Fruit fly (Drosophila melanogaster): ENCODE results near the gene ppk24.

ppk24 gene

DNA sequence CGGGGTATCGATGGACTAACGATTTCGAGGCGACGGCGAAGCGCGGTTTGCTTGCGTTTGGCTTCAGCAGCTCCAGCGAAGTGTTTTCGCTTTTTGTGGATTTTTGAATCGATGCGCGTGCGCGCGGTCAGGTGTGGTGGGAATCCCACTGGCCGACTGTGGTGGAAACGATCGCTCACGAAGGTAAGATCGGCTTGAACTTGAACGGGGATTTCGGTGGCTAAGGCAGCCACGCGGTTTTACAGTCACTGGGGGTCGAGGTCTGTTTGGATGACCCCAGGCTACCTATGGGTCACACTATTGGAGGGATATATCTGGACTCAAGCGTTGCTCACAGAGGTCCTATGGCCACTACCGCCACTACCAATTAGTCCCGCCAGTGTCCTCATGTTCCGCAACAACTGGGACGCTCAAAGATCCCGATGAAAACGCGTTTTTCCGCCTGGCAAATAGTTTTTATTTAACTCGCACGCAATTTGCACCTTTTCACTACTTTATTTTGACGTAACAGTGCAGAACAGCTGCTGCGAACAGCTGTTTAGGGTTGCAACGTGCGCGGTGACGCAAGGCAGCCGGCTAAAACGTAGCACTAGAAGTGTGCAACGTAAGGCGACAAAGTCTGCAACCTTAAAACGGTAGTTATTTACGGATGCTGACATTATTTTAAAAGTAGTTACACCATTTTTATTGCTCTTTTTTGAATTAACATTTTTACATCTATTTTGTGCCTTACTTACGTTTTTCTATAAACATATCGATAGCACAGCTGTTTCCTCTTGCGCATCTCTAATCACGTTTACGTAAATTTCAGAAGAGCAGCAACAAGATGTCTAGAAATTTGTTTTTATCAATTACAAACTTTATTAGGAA is 13.2 kb upstream of the ppk24 start, which contains the start of the genes qless and mRpL32:
Gene qless, minus strand, starts transcription at position 516 of the 870 bp plus-strand sequence.
Gene mRpL32, plus strand, starts transcription at position 780 of the 870 bp plus-strand sequence.
- TF ChIP-seq psq (optimal IDR thresholded peaks at IDR 0.05): no peak

DNA sequence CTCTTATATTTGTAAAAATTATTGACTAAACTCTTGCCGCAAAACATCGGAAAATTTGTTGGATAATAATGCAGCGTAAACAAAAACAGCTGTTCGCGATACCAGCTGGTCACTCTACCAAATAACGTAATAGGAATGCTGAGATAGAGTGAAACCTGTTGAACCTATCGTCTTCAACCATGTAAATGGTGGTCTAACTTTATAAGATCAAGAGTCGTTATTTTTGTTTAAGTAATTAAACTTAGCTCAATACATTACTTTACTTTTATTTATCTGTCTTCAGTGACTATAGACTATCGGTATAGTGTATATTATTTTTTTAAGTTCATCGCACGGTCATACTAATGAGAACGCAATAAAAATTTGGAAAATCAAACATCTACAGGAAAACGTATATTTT is 10.7 kb upstream of the ppk24 start, which contains the start of the genes CG1750 and spn-F:
Gene CG1750, minus strand, starts transcription at position 93 of the 400 bp plus-strand sequence.
Gene spn-F, plus strand, starts transcription at position 320 of the 400 bp plus-strand sequence.
- TF ChIP-seq Myc (optimal IDR thresholded peaks at IDR 0.05) (no peak), Sin3A (optimal IDR thresholded peaks at IDR 0.05) (no peak), psq (optimal IDR thresholded peaks at IDR 0.05) (no peak)

DNA sequence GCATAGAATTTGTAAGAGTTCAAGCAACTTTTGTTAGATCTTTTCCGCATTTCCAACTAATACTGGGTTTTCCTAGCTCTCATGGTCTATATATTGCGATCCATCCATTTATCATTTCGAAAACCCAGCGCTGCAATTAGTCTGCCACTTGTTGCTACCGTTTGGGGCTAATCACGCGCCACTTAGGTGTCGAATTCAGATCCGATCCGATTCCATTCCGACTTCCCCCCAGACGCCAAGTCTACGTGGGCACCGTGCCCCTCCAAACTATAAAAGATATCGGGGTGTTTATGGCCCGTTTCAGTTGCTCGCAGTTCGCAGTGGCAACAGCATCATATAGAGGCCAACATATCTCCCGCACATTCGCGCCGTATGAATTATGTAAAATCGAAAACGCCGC is 8.2 kb upstream of the ppk24 start, which contains the start of gene CAH6:
Gene CAH6, plus strand, starts transcription at position 301 of the 400 bp plus-strand sequence.
- TF ChIP-seq psq (optimal IDR thresholded peaks at IDR 0.05) (no peak), ttk (optimal IDR thresholded peaks at IDR 0.05) (no peak)

DNA sequence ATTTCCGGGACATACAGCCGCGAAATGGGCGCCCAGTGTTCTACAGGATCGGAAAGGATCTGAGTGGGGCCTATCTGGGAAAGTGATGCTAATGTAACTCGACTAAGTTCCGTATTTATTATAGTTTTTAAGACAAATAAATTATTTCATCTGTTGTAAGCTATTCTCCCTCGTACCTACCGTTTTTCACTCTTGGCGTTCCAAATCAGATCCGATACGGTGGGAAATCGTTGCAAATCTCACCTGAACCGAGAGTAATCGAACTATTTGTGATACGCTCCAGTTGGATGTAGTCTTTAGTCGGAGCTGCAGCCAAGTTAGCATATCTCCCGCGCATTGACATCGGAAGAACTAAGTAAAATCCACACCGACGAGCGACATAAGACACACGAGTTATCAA is 5.6 kb upstream of the ppk24 start, which contains the start of gene CAH16:
Gene CAH16, plus strand, starts transcription at position 301 of the 400 bp plus-strand sequence.
- no peak for TF ChIP-seq psq (optimal IDR thresholded peaks at IDR 0.05)
- TF ChIP-seq ttk (optimal IDR thresholded peaks at IDR 0.05): no peak
- TF ChIP-seq Myc (optimal IDR thresholded peaks at IDR 0.05): no peak
- no peak for TF ChIP-seq h (optimal IDR thresholded peaks at IDR 0.05)
- no peak for TF ChIP-seq Sin3A (optimal IDR thresholded peaks at IDR 0.05)
- no peak for TF ChIP-seq insv (optimal IDR thresholded peaks at IDR 0.05)

dm6 chr3R:31262298-31262697 is 3.2 kb upstream of the ppk24 start, which contains the start of gene CAH5:
CAH5 (plus strand) TSS chr3R:31262598.
- no peak for TF ChIP-seq ttk (optimal IDR thresholded peaks at IDR 0.05)
- TF ChIP-seq psq (optimal IDR thresholded peaks at IDR 0.05): no peak
- TF ChIP-seq Sin3A (optimal IDR thresholded peaks at IDR 0.05): no peak
- TF ChIP-seq h (optimal IDR thresholded peaks at IDR 0.05): no peak
- no peak for TF ChIP-seq Myc (optimal IDR thresholded peaks at IDR 0.05)
- TF ChIP-seq insv (optimal IDR thresholded peaks at IDR 0.05): no peak

DNA sequence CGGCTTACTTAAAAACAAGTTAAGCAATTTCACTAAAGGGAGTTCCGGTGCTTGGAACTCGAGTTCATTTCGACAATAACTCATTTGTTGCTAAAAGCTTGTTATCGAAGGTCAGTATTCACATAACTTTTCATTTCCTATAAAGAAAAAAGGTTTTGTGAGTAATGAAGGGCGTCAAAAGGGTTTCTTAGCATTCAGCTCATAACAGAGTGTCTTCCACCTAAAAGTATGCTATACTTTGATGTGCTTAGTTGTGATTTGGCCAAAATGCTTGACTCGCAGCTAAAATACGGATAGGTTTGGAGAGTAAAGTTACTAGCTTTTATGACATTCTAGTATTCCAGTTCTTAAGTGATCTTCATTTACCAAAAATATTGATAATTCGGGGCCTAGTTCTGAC is 1.6 kb upstream of the ppk24 start:
- TF ChIP-seq h (optimal IDR thresholded peaks at IDR 0.05) (no peak), psq (optimal IDR thresholded peaks at IDR 0.05) (no peak), insv (optimal IDR thresholded peaks at IDR 0.05) (no peak), Myc (optimal IDR thresholded peaks at IDR 0.05) (no peak), Sin3A (optimal IDR thresholded peaks at IDR 0.05) (no peak), ttk (optimal IDR thresholded peaks at IDR 0.05) (no peak)

dm6 chr3R:31270783-31271427 is 5.4 kb downstream of the ppk24 start:
- TF ChIP-seq h (optimal IDR thresholded peaks at IDR 0.05) (no peak), ttk (optimal IDR thresholded peaks at IDR 0.05) (no peak), Myc (optimal IDR thresholded peaks at IDR 0.05) (no peak), Sin3A (optimal IDR thresholded peaks at IDR 0.05) (no peak), insv (optimal IDR thresholded peaks at IDR 0.05) (no peak), psq (optimal IDR thresholded peaks at IDR 0.05) (no peak)

DNA sequence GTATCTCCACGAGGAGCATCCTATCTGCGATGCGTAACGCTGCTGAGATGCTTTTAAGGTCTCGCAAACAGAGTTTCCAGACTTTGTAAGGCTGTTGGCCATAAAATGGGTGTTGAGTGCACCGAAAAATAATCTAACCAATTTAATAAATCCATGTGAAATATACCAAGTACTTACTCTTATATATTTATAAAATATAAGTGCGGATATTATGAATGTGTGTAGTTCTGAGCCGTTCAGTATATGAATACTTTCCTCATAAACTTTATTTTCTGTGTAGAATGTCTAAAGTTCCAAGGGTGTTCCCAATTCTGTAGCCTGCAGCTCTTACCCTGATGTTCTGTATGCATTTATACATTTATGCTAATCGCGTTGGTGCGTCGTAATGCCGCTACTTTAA is 20.3 kb downstream of the ppk24 start:
- TF ChIP-seq h (optimal IDR thresholded peaks at IDR 0.05) (no peak), psq (optimal IDR thresholded peaks at IDR 0.05) (no peak), ttk (optimal IDR thresholded peaks at IDR 0.05) (no peak)

DNA sequence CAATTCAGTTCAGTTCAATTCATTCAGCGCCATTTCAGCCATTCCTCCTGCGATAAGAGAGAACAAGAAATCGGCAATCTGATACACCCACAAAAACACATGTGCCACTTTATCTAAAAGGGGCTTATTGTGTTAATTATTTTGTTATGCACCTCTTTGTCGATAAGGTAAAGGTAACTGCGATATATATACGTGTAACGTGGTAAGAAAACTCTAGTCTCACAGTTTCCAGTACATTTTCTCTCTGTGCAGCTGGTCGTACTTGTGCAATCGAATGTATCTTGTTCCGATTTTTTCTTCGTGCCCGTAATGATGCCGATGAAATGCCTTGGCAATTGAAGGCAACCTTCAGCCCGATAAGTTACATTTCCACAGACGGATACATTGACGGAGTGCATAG is 22.0 kb downstream of the ppk24 start:
- no peak for TF ChIP-seq Sin3A (optimal IDR thresholded peaks at IDR 0.05)
- no peak for TF ChIP-seq psq (optimal IDR thresholded peaks at IDR 0.05)
- TF ChIP-seq ttk (optimal IDR thresholded peaks at IDR 0.05): no peak
- TF ChIP-seq insv (optimal IDR thresholded peaks at IDR 0.05): no peak
- no peak for TF ChIP-seq Myc (optimal IDR thresholded peaks at IDR 0.05)
- no peak for TF ChIP-seq h (optimal IDR thresholded peaks at IDR 0.05)

dm6 chr3R:31290195-31290594 is 24.7 kb downstream of the ppk24 start:
- TF ChIP-seq psq (optimal IDR thresholded peaks at IDR 0.05): no peak
- TF ChIP-seq Myc (optimal IDR thresholded peaks at IDR 0.05): no peak
- no peak for TF ChIP-seq insv (optimal IDR thresholded peaks at IDR 0.05)
- no peak for TF ChIP-seq ttk (optimal IDR thresholded peaks at IDR 0.05)
- TF ChIP-seq Sin3A (optimal IDR thresholded peaks at IDR 0.05): no peak
- no peak for TF ChIP-seq h (optimal IDR thresholded peaks at IDR 0.05)

- TF ChIP-seq insv (optimal IDR thresholded peaks at IDR 0.05) (no peak), Sin3A (optimal IDR thresholded peaks at IDR 0.05) (no peak), h (optimal IDR thresholded peaks at IDR 0.05) (no peak), Myc (optimal IDR thresholded peaks at IDR 0.05) (no peak)
Measured at dm6 chr3R:31295694-31296093, 30.2 kb downstream of the ppk24 start.

DNA sequence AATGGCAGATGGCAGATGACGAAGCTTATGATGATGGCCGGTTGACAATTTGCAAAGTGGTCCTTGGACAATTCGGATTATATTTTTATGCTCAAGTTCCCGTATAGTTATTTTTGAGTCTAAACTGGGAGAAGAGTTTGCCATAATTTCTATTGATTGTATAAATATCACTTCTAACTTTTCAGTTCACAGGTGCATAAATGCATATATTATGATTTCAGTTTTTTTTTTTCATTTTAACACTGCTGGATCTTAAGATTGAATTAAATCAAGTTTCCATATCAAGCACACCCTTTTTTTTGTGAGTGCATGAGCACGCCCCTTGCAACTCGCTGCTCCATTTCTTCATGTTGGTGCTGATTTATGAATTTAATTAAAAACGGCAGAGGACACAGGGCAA is 31.5 kb downstream of the ppk24 start:
- TF ChIP-seq ttk (optimal IDR thresholded peaks at IDR 0.05) (no peak), insv (optimal IDR thresholded peaks at IDR 0.05) (no peak), Myc (optimal IDR thresholded peaks at IDR 0.05) (no peak), psq (optimal IDR thresholded peaks at IDR 0.05) (no peak), h (optimal IDR thresholded peaks at IDR 0.05) (no peak), Sin3A (optimal IDR thresholded peaks at IDR 0.05) (no peak)

dm6 chr3R:31301527-31301926 is 36.0 kb downstream of the ppk24 start:
- no peak for TF ChIP-seq Myc (optimal IDR thresholded peaks at IDR 0.05)
- no peak for TF ChIP-seq Sin3A (optimal IDR thresholded peaks at IDR 0.05)
- no peak for TF ChIP-seq psq (optimal IDR thresholded peaks at IDR 0.05)
- TF ChIP-seq ttk (optimal IDR thresholded peaks at IDR 0.05): no peak
- no peak for TF ChIP-seq insv (optimal IDR thresholded peaks at IDR 0.05)
- no peak for TF ChIP-seq h (optimal IDR thresholded peaks at IDR 0.05)
